Worm (Caenorhabditis elegans): ENCODE measurements around the gene col-43.

col-43 gene

ce11 chrV:8050811-8051210 is at the start of gene col-43:
Gene col-43, minus strand, starts transcription at chrV:8050911.
- TF ChIP-seq nhr-12 (tag; optimal IDR thresholded peaks at IDR 0.05) (no peak), nfya-1 (tag; optimal IDR thresholded peaks at IDR 0.05; ENCODE audit: insufficient read depth) (no peak), ceh-82 (tag; optimal IDR thresholded peaks at IDR 0.05) (no peak), daf-12 (tag; optimal IDR thresholded peaks at IDR 0.05) (no peak), elt-1 (tag; optimal IDR thresholded peaks at IDR 0.05) (no peak), nhr-76 (tag; optimal IDR thresholded peaks at IDR 0.05) (no peak), snpc-4 (tag; optimal IDR thresholded peaks at IDR 0.05) (no peak), ZK546.5 (tag; optimal IDR thresholded peaks at IDR 0.05) (no peak), eor-1 (tag; optimal IDR thresholded peaks at IDR 0.05) (no peak), ztf-4 (tag; optimal IDR thresholded peaks at IDR 0.05) (no peak), zag-1 (tag; optimal IDR thresholded peaks at IDR 0.05) (no peak), lin-39 (tag; optimal IDR thresholded peaks at IDR 0.05) (no peak), ztf-11 (tag; optimal IDR thresholded peaks at IDR 0.05) (no peak), fkh-2 (tag; optimal IDR thresholded peaks at IDR 0.05) (no peak), aly-2 (tag; optimal IDR thresholded peaks at IDR 0.05) (no peak), nhr-28 (tag; optimal IDR thresholded peaks at IDR 0.05) (no peak), pha-4 (tag; optimal IDR thresholded peaks at IDR 0.05) (no peak)

DNA sequence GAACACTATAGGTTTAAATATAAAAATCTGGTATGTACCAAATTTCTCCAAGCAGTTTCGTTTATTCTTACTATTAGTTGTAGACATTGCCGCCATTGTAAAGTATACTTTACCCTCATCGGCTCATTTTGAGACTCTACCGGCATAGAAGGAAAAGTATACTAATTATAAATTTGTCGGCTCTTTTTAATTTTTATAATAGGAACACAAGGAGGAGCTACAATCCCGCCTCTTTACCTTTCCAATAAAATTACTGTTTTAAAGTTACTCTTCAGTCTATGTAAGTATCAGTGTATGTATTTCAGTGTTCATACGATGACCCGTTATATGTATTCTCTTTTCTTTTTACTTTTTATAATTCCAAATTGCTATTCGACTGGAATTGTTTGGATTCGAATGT is 48.6 kb upstream of the col-43 start, which contains the start of gene sdz-23:
TSS of gene sdz-23 (plus strand) at position 301 of the 400 bp plus-strand sequence.
- no peak for TF ChIP-seq aly-2 (tag; optimal IDR thresholded peaks at IDR 0.05)
- no peak for TF ChIP-seq eor-1 (tag; optimal IDR thresholded peaks at IDR 0.05)
- no peak for TF ChIP-seq R02D3.7 (tag; optimal IDR thresholded peaks at IDR 0.05)
- TF ChIP-seq nhr-67 (tag; optimal IDR thresholded peaks at IDR 0.05) = no peak
- no peak for TF ChIP-seq fkh-2 (tag; optimal IDR thresholded peaks at IDR 0.05)
- no peak for TF ChIP-seq nhr-43 (tag; optimal IDR thresholded peaks at IDR 0.05; ENCODE audit: poor library complexity, severe bottlenecking)
- no peak for TF ChIP-seq sea-2 (GFP tag; optimal IDR thresholded peaks at IDR 0.05)
- TF ChIP-seq pqm-1 (tag; optimal IDR thresholded peaks at IDR 0.05) = no peak
- no peak for TF ChIP-seq nhr-237 (tag; optimal IDR thresholded peaks at IDR 0.05)
- TF ChIP-seq nhr-76 (tag; optimal IDR thresholded peaks at IDR 0.05) = no peak
- TF ChIP-seq mml-1 (tag; optimal IDR thresholded peaks at IDR 0.05) = no peak
- no peak for TF ChIP-seq ceh-16 (tag; optimal IDR thresholded peaks at IDR 0.05)
- no peak for TF ChIP-seq nhr-28 (tag; optimal IDR thresholded peaks at IDR 0.05)
- TF ChIP-seq ama-1 (optimal IDR thresholded peaks at IDR 0.05) = no peak
- TF ChIP-seq nhr-11 (tag; optimal IDR thresholded peaks at IDR 0.05) = no peak
- TF ChIP-seq mdl-1 (tag; optimal IDR thresholded peaks at IDR 0.05) = no peak
- no peak for TF ChIP-seq egl-27 (tag; optimal IDR thresholded peaks at IDR 0.05)
- TF ChIP-seq unc-39 (tag; optimal IDR thresholded peaks at IDR 0.05) = no peak

DNA sequence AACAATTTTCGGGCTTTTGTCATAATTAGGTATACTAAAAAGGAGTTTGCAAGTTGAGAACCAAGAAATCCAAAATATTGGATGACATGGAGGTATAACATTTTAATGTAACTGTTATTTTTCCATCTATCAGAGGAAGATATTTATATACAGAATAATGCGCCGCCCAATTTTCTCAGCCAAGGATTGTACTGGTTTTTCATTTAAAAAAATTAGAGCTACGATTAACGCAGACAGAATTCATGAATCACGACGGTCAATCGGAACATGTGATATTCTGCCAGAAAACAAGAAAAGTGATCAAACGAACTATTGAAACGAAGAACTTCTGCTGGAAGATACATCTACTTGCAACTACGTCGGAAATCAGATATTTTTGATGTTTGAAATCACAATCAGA is 47.5 kb upstream of the col-43 start, which contains the start of gene str-145:
TSS of gene str-145 (minus strand) at position 101 of the 400 bp plus-strand sequence.
- TF ChIP-seq nhr-12 (tag; optimal IDR thresholded peaks at IDR 0.05) = no peak
- TF ChIP-seq nhr-25 (tag; optimal IDR thresholded peaks at IDR 0.05) = no peak
- no peak for TF ChIP-seq skn-1 (tag; optimal IDR thresholded peaks at IDR 0.05)
- TF ChIP-seq nhr-28 (tag; optimal IDR thresholded peaks at IDR 0.05) = no peak
- TF ChIP-seq nhr-76 (tag; optimal IDR thresholded peaks at IDR 0.05) = no peak
- no peak for TF ChIP-seq snpc-4 (tag; optimal IDR thresholded peaks at IDR 0.05)
- TF ChIP-seq ceh-28 (tag; optimal IDR thresholded peaks at IDR 0.05) = no peak
- TF ChIP-seq pqm-1 (tag; optimal IDR thresholded peaks at IDR 0.05) = no peak
- TF ChIP-seq aly-2 (tag; optimal IDR thresholded peaks at IDR 0.05) = no peak
- TF ChIP-seq elt-1 (tag; optimal IDR thresholded peaks at IDR 0.05) = no peak
- TF ChIP-seq ceh-82 (tag; optimal IDR thresholded peaks at IDR 0.05) = no peak
- TF ChIP-seq R02D3.7 (tag; optimal IDR thresholded peaks at IDR 0.05) = no peak
- TF ChIP-seq nfya-1 (tag; optimal IDR thresholded peaks at IDR 0.05; ENCODE audit: insufficient read depth) = no peak
- no peak for TF ChIP-seq mdl-1 (tag; optimal IDR thresholded peaks at IDR 0.05)
- TF ChIP-seq mml-1 (tag; optimal IDR thresholded peaks at IDR 0.05) = no peak
- TF ChIP-seq ceh-16 (tag; optimal IDR thresholded peaks at IDR 0.05) = no peak
- TF ChIP-seq fos-1 (tag; optimal IDR thresholded peaks at IDR 0.05) = no peak

DNA sequence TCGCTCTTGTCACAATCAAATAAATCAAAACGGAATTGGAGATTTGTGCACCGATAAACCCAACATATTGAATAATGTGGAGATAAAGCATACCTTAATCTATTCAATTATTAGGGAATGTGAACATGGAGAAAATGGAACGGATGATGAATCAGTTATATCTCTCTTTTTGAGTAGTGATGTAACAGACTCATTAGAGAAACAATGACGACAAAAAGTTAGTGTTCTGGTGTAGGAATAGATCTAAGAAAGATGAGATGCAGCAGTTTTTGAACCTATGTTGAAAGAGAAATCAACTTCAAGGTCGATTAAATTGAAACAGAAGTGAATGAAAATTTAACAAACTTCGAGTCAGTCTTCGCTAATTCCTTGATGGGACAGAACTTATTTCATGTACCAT is 44.7 kb upstream of the col-43 start, which contains the start of gene str-146:
TSS of gene str-146 (minus strand) at position 101 of the 400 bp plus-strand sequence.
- TF ChIP-seq nfya-1 (tag; optimal IDR thresholded peaks at IDR 0.05; ENCODE audit: insufficient read depth) = no peak
- no peak for TF ChIP-seq ceh-9 (tag; optimal IDR thresholded peaks at IDR 0.05)
- no peak for TF ChIP-seq nhr-12 (tag; optimal IDR thresholded peaks at IDR 0.05)
- no peak for TF ChIP-seq unc-62 (GFP tag; optimal IDR thresholded peaks at IDR 0.05)
- TF ChIP-seq unc-39 (tag; optimal IDR thresholded peaks at IDR 0.05) = no peak
- TF ChIP-seq R02D3.7 (tag; optimal IDR thresholded peaks at IDR 0.05) = no peak
- no peak for TF ChIP-seq lin-15B (tag; optimal IDR thresholded peaks at IDR 0.05)

All from whole organism, L3 larva.